Worm (Caenorhabditis elegans): ENCODE results near the gene ZK813.6.

ZK813.6 gene

ce11 chrX:3424516-3424915 is at the start of gene ZK813.6:
ZK813.6 (plus strand) TSS chrX:3424816.
- TF ChIP-seq snpc-1.2 (GFP tag; IDR thresholded peaks at IDR 0.05) (no peak), gei-8 (GFP tag; optimal IDR thresholded peaks at IDR 0.05) (no peak)

DNA sequence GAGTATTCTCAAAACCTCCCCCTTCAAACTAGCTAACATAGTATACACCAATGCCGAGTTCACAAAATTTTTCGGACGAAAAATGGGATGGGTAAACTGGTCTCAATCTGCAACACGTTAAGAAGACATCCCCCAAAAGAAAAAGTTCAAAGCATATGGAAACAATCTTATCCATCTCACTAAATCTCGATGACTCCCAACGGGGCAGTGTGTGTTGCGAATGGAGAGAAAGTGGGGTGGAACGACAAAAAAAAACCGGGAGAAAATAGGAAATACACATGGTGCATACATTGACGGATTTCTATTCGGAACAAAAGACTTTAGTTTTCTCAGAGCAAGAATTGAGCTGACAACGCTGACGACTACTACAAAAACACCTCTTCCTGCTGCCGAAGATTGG is 49.3 kb upstream of the ZK813.6 start:
- TF ChIP-seq aha-1 (tag) (peak; percentile 55), zip-11 (GFP tag; IDR thresholded peaks at IDR 0.05) (no peak)

- peak; percentile 46 for TF ChIP-seq mep-1 (tag; optimal IDR thresholded peaks at IDR 0.05)
- peak; percentile 12 for TF ChIP-seq fkh-10 (GFP tag; optimal IDR thresholded peaks at IDR 0.05)
- no peak for TF ChIP-seq daf-19 (GFP tag; conservative IDR thresholded peaks at IDR 0.05)
- peak; percentile 85 for TF ChIP-seq aha-1 (tag)
- TF ChIP-seq dmd-6 (GFP tag; IDR thresholded peaks at IDR 0.05): peak; percentile 38
- peak in 1 of 2 experiments; percentile 75 for TF ChIP-seq hif-1 (tag; optimal IDR thresholded peaks at IDR 0.05)
- TF ChIP-seq hlh-30 (tag; optimal IDR thresholded peaks at IDR 0.05; ENCODE audit: insufficient read depth): peak; percentile 39
- TF ChIP-seq mes-2 (tag; optimal IDR thresholded peaks at IDR 0.05; ENCODE audit: poor library complexity, severe bottlenecking): peak; percentile 95
- TF ChIP-seq lsy-2 (tag; optimal IDR thresholded peaks at IDR 0.05): no peak
- peak; percentile 41 for TF ChIP-seq dpl-1 (GFP tag; optimal IDR thresholded peaks at IDR 0.05)
- no peak for TF ChIP-seq ZK546.5 (tag; optimal IDR thresholded peaks at IDR 0.05)
- TF ChIP-seq unc-130 (GFP tag; optimal IDR thresholded peaks at IDR 0.05): peak; percentile 9
- peak; percentile 14 for TF ChIP-seq rbr-2 (tag; optimal IDR thresholded peaks at IDR 0.05)
- TF ChIP-seq dve-1 (tag; optimal IDR thresholded peaks at IDR 0.05; ENCODE audit: insufficient read depth): no peak
- no peak for TF ChIP-seq lim-7 (GFP tag; IDR thresholded peaks at IDR 0.05)
- TF ChIP-seq ztf-11 (tag; optimal IDR thresholded peaks at IDR 0.05): no peak
- no peak for TF ChIP-seq mdl-1 (tag; optimal IDR thresholded peaks at IDR 0.05)
These were observed 45.5 kb upstream of the ZK813.6 start, which contains the start of gene sorf-1 for ce11 chrX:3379114-3379513. sorf-1 (minus strand) TSS chrX:3379248.

DNA sequence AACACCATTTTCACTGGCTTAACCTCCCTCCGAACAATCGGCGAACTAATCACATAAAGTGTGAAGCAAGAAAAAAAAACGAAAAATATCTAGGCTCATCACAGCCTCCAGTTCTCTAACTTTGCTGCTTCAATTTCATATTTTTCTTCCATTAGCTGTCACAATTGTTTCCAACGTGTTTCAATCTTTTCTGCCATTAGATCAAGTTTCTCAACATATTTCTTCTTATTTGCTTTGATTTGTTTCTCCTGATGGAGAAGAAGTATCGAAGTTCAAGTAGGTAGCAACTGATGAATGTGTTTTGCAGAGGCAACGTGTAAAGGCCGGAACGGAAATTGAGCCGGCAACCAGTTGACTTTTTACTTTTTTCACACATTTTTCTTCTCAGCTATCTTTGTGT is 44.4 kb upstream of the ZK813.6 start, which contains the start of gene ZK563.7:
Gene ZK563.7, plus strand, starts transcription at position 301 of the 400 bp plus-strand sequence.
- TF ChIP-seq ceh-62 (tag; optimal IDR thresholded peaks at IDR 0.05) (no peak), nhr-41 (GFP tag; IDR thresholded peaks at IDR 0.05) (no peak), nhr-237 (tag; optimal IDR thresholded peaks at IDR 0.05) (no peak), ces-1 (GFP tag; optimal IDR thresholded peaks at IDR 0.05) (no peak), skn-1 (tag; optimal IDR thresholded peaks at IDR 0.05) (no peak), Y48G9A.11 (GFP tag; IDR thresholded peaks at IDR 0.05) (no peak), jun-1 (tag; optimal IDR thresholded peaks at IDR 0.05) (no peak), F26F4.8 (GFP tag; conservative IDR thresholded peaks at IDR 0.05) (no peak), gei-8 (GFP tag; optimal IDR thresholded peaks at IDR 0.05) (no peak), lin-1 (GFP tag; IDR thresholded peaks at IDR 0.05) (no peak), madf-5 (GFP tag; IDR thresholded peaks at IDR 0.05) (no peak), ZK546.5 (tag; optimal IDR thresholded peaks at IDR 0.05) (no peak), Y5F2A.4 (GFP tag; optimal IDR thresholded peaks at IDR 0.05) (no peak)

DNA sequence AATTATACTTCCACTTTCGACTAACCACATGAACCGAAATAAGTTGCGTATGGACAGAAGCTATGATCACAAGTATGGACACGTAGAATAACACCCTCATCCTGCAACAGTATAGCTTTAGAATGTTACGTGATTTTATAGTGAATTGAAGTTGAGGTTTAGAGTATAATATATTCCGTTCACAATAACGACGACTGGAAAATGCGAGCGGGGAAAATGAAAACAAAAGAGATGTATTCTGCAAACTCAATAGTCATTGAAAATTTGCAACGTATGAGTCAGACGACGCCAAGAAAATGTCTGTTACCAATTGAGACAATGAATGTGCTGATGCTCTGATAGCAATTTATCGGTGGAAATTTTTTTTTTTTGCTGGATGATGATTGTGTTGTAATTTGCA is 39.3 kb upstream of the ZK813.6 start, which contains the start of gene acp-1:
Gene acp-1, minus strand, starts transcription at position 101 of the 400 bp plus-strand sequence.
- TF ChIP-seq zag-1 (tag; optimal IDR thresholded peaks at IDR 0.05) (no peak), Y48G9A.11 (GFP tag; IDR thresholded peaks at IDR 0.05) (no peak), unc-62 (GFP tag; optimal IDR thresholded peaks at IDR 0.05 in 1 of 2) (peak in 1 of 2 experiments; percentile 43), unc-62 (tag; optimal IDR thresholded peaks at IDR 0.05) (no peak)
